Worm (Caenorhabditis elegans) whole organism, L4 larva: ENCODE data around the gene taf-3.
"Not testable (repeated sequence)": the region's sequence is repeated elsewhere in the genome, so short reads cannot be mapped to it uniquely, and the experiment has no call there.

ENCODE experiments used
- D1046.2 ChIP-seq: fragments of 200-800 bp; sonication (Bioruptor generic); IDR thresholded peaks from 2 replicates; pipeline ENCODE4 v1.3.6; 2022; ENCODE audit warnings: missing genetic modification characterization, missing compliant biosample characterization
- F10B5.3 ChIP-seq: sonication (generic microtip); optimal IDR thresholded peaks from 2 replicates; lab custom pipeline; 2016; ENCODE audit warnings: mild to moderate bottlenecking, missing genetic modification characterization, missing compliant biosample characterization
- F26F4.8 ChIP-seq: fragments of 200-800 bp; sonication (Bioruptor generic); conservative IDR thresholded peaks from 2 replicates; pipeline ENCODE4 v1.3.6; 2022; ENCODE audit warnings: missing genetic modification characterization, missing compliant biosample characterization
- F44E2.7 ChIP-seq: fragments of 200-800 bp; sonication (Bioruptor generic); IDR thresholded peaks from 2 replicates; pipeline ENCODE4 v2.1.2; 2022; ENCODE audit warnings: missing genetic modification characterization, missing compliant biosample characterization
- F49E8.2 ChIP-seq: sonication (generic microtip); optimal IDR thresholded peaks from 2 replicates; lab custom pipeline; 2016; ENCODE audit warnings: missing compliant biosample characterization, mild to moderate bottlenecking, missing genetic modification characterization, borderline replicate concordance
- Y48G9A.11 ChIP-seq: fragments of 200-800 bp; sonication (Bioruptor generic); IDR thresholded peaks from 2 replicates; pipeline ENCODE4 v1.3.6; 2022; ENCODE audit warnings: missing genetic modification reagents, missing genetic modification characterization, missing compliant biosample characterization
- Y5F2A.4 ChIP-seq: fragments of 200-800 bp; sonication (Bioruptor generic); optimal IDR thresholded peaks from 2 replicates; lab custom pipeline; 2018; ENCODE audit warnings: mild to moderate bottlenecking, missing genetic modification characterization, missing compliant biosample characterization
- aha-1 ChIP-seq: fragments of 150-350 bp; peaks from one replicate; lab custom pipeline; 2014; ENCODE audit warnings: missing biosample characterization, missing genetic modification characterization
- ama-1 ChIP-seq: fragments of 150-350 bp; optimal IDR thresholded peaks from 2 replicates; lab custom pipeline; 2014; ENCODE audit warnings: inconsistent platforms, mixed read lengths
- ceh-32 ChIP-seq: sonication (generic microtip); optimal IDR thresholded peaks from 2 replicates; lab custom pipeline; 2016; ENCODE audit warnings: mild to moderate bottlenecking, missing genetic modification characterization, missing compliant biosample characterization; ENCODE audit not compliant: poor library complexity
- ceh-44 ChIP-seq: fragments of 200-800 bp; sonication (Bioruptor generic); IDR thresholded peaks from 2 replicates; pipeline ENCODE4 v1.3.6; 2022; ENCODE audit warnings: missing genetic modification reagents, missing genetic modification characterization, missing compliant biosample characterization
- daf-16 ChIP-seq, 3 experiments: sonication (generic microtip); optimal IDR thresholded peaks; 2 replicates each; lab custom pipeline; 2016 to 2017; ENCODE audit warnings: missing genetic modification characterization in 3 of 3, missing genetic modification reagents in 3 of 3, mild to moderate bottlenecking in 2 of 3, missing compliant biosample characterization in 2 of 3, missing biosample characterization in 1 of 3, moderate library complexity in 1 of 3
- dmd-6 ChIP-seq: fragments of 200-800 bp; sonication (Bioruptor generic); IDR thresholded peaks from 2 replicates; pipeline ENCODE4 v1.3.6; 2022; ENCODE audit warnings: missing genetic modification reagents, missing genetic modification characterization, missing compliant biosample characterization
- dmd-8 ChIP-seq: fragments of 200-800 bp; sonication (Bioruptor generic); IDR thresholded peaks from 2 replicates; pipeline ENCODE4 v1.3.6; 2022; ENCODE audit warnings: missing genetic modification characterization, missing compliant biosample characterization
- dmd-9 ChIP-seq: fragments of 200-800 bp; sonication (Bioruptor generic); IDR thresholded peaks from 2 replicates; pipeline ENCODE4 v1.3.6; 2022; ENCODE audit warnings: missing genetic modification reagents, missing genetic modification characterization, missing compliant biosample characterization
- dpl-1 ChIP-seq: fragments of 150-350 bp; optimal IDR thresholded peaks from 2 replicates; lab custom pipeline; 2014; ENCODE audit warnings: missing biosample characterization, missing genetic modification reagents, missing genetic modification characterization
- dve-1 ChIP-seq: sonication (generic microtip); optimal IDR thresholded peaks from 2 replicates; lab custom pipeline; 2017; ENCODE audit warnings: antibody characterized with exemption, mild to moderate bottlenecking, missing genetic modification characterization, missing compliant biosample characterization; ENCODE audit not compliant: insufficient read depth
- egl-43 ChIP-seq: fragments of 200-800 bp; sonication (Bioruptor generic); IDR thresholded peaks from 2 replicates; pipeline ENCODE4 v1.3.6; 2022; ENCODE audit warnings: missing genetic modification reagents, missing genetic modification characterization, missing compliant biosample characterization
- hlh-11 ChIP-seq: fragments of 200-800 bp; sonication (Bioruptor generic); optimal IDR thresholded peaks from 2 replicates; lab custom pipeline; 2018; ENCODE audit warnings: mild to moderate bottlenecking, missing genetic modification characterization, missing compliant biosample characterization
- hlh-30 ChIP-seq: sonication (generic microtip); optimal IDR thresholded peaks from 2 replicates; lab custom pipeline; 2017; ENCODE audit warnings: antibody characterized with exemption, mild to moderate bottlenecking, missing genetic modification characterization, missing compliant biosample characterization; ENCODE audit not compliant: insufficient read depth
- jun-1 ChIP-seq: fragments of 150-350 bp; optimal IDR thresholded peaks from 2 replicates; lab custom pipeline; 2014; ENCODE audit warnings: missing biosample characterization, missing genetic modification reagents, missing genetic modification characterization
- lin-38 ChIP-seq: fragments of 200-800 bp; sonication (Bioruptor generic); IDR thresholded peaks from 2 replicates; pipeline ENCODE4 v1.3.6; 2022; ENCODE audit warnings: missing genetic modification reagents, missing genetic modification characterization, missing compliant biosample characterization
- madf-5 ChIP-seq, 2 experiments: fragments of 200-800 bp; sonication (Bioruptor generic); IDR thresholded peaks; 2 replicates each; pipeline ENCODE4 v1.3.6; 2022; ENCODE audit warnings: missing compliant biosample characterization in 2 of 2, missing genetic modification characterization in 2 of 2
- madf-9 ChIP-seq: fragments of 200-800 bp; sonication (Bioruptor generic); conservative IDR thresholded peaks from 2 replicates; pipeline ENCODE4 v1.3.6; 2022; ENCODE audit warnings: missing genetic modification reagents, missing genetic modification characterization, missing compliant biosample characterization
- mdt-29 ChIP-seq: fragments of 200-800 bp; sonication (Bioruptor generic); IDR thresholded peaks from 2 replicates; pipeline ENCODE4 v1.3.6; 2022; ENCODE audit warnings: missing genetic modification reagents, missing genetic modification characterization, missing compliant biosample characterization
- mes-2 ChIP-seq: sonication (generic microtip); optimal IDR thresholded peaks from 2 replicates; lab custom pipeline; 2016; ENCODE audit warnings: missing genotype, mild to moderate bottlenecking, missing genetic modification characterization, missing compliant biosample characterization; ENCODE audit not compliant: poor library complexity, severe bottlenecking
- nhr-11 ChIP-seq: fragments of 150-350 bp; optimal IDR thresholded peaks from 2 replicates; lab custom pipeline; 2014; ENCODE audit warnings: missing biosample characterization, missing genetic modification characterization
- nhr-41 ChIP-seq: fragments of 200-800 bp; sonication (Bioruptor generic); IDR thresholded peaks from 2 replicates; pipeline ENCODE4 v1.3.6; 2022; ENCODE audit warnings: missing genetic modification reagents, missing genetic modification characterization, missing compliant biosample characterization
- nhr-42 ChIP-seq: fragments of 200-800 bp; sonication (Bioruptor generic); IDR thresholded peaks from 2 replicates; pipeline ENCODE4 v1.3.6; 2022; ENCODE audit warnings: missing genetic modification characterization, missing compliant biosample characterization
- pha-4 ChIP-seq, 2 experiments: fragments of 150-350 bp in 1 of 2; fragments of 200-800 bp in 1 of 2; sonication (Bioruptor generic) in 1 of 2; IDR thresholded peaks in 1 of 2; optimal IDR thresholded peaks in 1 of 2; 2 replicates each; pipeline versions ENCODE4 v1.3.6 to Lab custom; 2014 to 2022; ENCODE audit warnings: missing genetic modification characterization in 2 of 2, missing genetic modification reagents in 2 of 2, missing biosample characterization in 1 of 2, missing compliant biosample characterization in 1 of 2
- php-3 ChIP-seq: fragments of 200-800 bp; sonication (Bioruptor generic); IDR thresholded peaks from 2 replicates; pipeline ENCODE4 v1.3.6; 2022; ENCODE audit warnings: missing genetic modification reagents, missing genetic modification characterization, missing compliant biosample characterization
- snpc-1.2 ChIP-seq: fragments of 200-800 bp; sonication (Bioruptor generic); IDR thresholded peaks from 2 replicates; pipeline ENCODE4 v1.3.6; 2022; ENCODE audit warnings: missing genetic modification reagents, missing genetic modification characterization, missing compliant biosample characterization
- spr-1 ChIP-seq: sonication (generic microtip); optimal IDR thresholded peaks from 2 replicates; lab custom pipeline; 2016; ENCODE audit warnings: mild to moderate bottlenecking, missing genetic modification characterization, missing compliant biosample characterization
- unc-130 ChIP-seq: sonication (generic microtip); optimal IDR thresholded peaks from 2 replicates; lab custom pipeline; 2016; ENCODE audit warnings: missing genetic modification reagents, missing genetic modification characterization, missing compliant biosample characterization
- unc-39 ChIP-seq: sonication (generic microtip); optimal IDR thresholded peaks from 2 replicates; lab custom pipeline; 2017; ENCODE audit warnings: missing biosample characterization, missing genetic modification characterization
- unc-62 ChIP-seq, 3 experiments: fragments of 150-350 bp in 1 of 3; sonication (generic microtip); optimal IDR thresholded peaks in 2 of 3; peaks in 1 of 3; 1 replicate in 1 of 3; 2 replicates in 2 of 3; lab custom pipeline; 2014 to 2017; ENCODE audit warnings: missing biosample characterization in 3 of 3, missing genetic modification characterization in 3 of 3, missing genetic modification reagents in 3 of 3, missing genotype in 1 of 3
- vab-7 ChIP-seq: fragments of 200-800 bp; sonication (Bioruptor generic); IDR thresholded peaks from 2 replicates; pipeline ENCODE4 v1.3.6; 2022; ENCODE audit warnings: missing genetic modification reagents, missing genetic modification characterization, missing compliant biosample characterization
- zfp-3 ChIP-seq: fragments of 200-800 bp; sonication (Bioruptor generic); conservative IDR thresholded peaks from 2 replicates; pipeline ENCODE4 v1.3.6; 2022; ENCODE audit warnings: missing genetic modification reagents, missing genetic modification characterization, missing compliant biosample characterization
- zip-2 ChIP-seq: fragments of 150-350 bp; optimal IDR thresholded peaks from 2 replicates; lab custom pipeline; 2014; ENCODE audit warnings: missing biosample characterization, missing genetic modification characterization

Gene taf-3

DNA sequence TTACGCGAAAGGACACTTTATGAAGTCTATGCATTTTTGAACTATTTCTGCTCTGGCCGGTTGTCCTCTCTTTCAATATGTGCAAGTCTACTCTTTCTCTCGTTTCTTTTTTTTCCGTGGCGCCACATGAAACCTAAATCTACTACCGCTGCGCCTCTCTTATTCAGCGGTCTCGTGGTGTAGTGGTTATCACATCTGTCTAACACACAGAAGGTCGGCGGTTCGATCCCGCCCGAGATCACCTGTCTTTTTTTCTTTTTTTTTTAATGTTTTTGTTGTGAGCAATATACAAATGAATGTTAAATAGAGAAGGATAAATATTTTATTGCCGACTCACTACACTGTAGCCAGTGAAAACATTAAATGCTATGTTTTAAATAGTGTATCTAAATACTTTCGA is 34.1 kb upstream of the taf-3 start (continued):
- TF ChIP-seq dmd-9 (GFP tag; lab: Robert Waterston, UW) (0 out of 2 replicates have a peak, but pooled peaks have one; percentile 32), Y5F2A.4 (GFP tag; lab: Kevin White, UChicago) (peak; percentile 39), jun-1 (tag; lab: Kevin White, UChicago) (no peak)
- TF ChIP-seq, all 104 proteins: peak for 53

DNA sequence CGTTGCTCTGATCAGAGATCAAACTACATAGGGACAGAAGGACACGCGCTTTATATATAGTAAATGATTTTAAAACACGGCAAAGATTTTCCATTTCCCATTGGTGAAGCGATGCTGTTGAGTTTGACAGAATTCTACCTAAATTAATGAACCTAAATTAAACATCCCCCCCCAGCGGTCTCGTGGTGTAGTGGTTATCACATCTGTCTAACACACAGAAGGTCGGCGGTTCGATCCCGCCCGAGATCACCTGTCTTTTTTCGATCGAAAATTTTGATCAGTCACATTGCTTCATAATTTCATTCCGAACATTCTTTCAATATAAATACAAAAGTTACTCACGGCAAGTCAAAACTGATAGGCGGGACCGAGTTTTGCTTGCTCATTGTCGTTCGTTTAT is 33.0 kb upstream of the taf-3 start:
- TF ChIP-seq dmd-8 (GFP tag; lab: Robert Waterston, UW) (0 out of 2 replicates have a peak, but pooled peaks have one; percentile 50), hlh-30 (peak; percentile 77), D1046.2 (0 out of 2 replicates have a peak, but pooled peaks have one; percentile 26), vab-7 (peak; percentile 41; the same call in 1 of the 2 replicates), ceh-44 (peak; percentile 58; the same call in 1 of the 2 replicates), zfp-3 (GFP tag; lab: Robert Waterston, UW) (0 out of 2 replicates have a peak, but pooled peaks have one; percentile 39), daf-16 (tag; optimal IDR thresholded peaks at IDR 0.05; lab: Kevin White, UChicago) (peak; percentile 30), dmd-6 (GFP tag; lab: Robert Waterston, UW) (peak; percentile 33; the same call in 1 of the 2 replicates), dve-1 (tag; lab: Kevin White, UChicago) (peak; percentile 27), mes-2 (peak; percentile 46), snpc-1.2 (GFP tag; lab: Robert Waterston, UW) (peak; percentile 48; the same call in 1 of the 2 replicates), lin-38 (peak; percentile 25; the same call in 1 of the 2 replicates), Y48G9A.11 (GFP tag; lab: Robert Waterston, UW) (peak; percentile 12; the same call in 1 of the 2 replicates), unc-62 (GFP tag; optimal IDR thresholded peaks at IDR 0.05 in 1 of 2; lab: Kevin White, UChicago) (peak in 1 of 2 experiments; percentile 15)
- TF ChIP-seq daf-16 (GFP tag; optimal IDR thresholded peaks at IDR 0.05; lab: Kevin White, UChicago); unc-62 (tag; optimal IDR thresholded peaks at IDR 0.05; lab: Kevin White, UChicago): not testable (repeated sequence)
- TF ChIP-seq, all 104 proteins: peak for 14; not testable (repeated sequence) for 90

DNA sequence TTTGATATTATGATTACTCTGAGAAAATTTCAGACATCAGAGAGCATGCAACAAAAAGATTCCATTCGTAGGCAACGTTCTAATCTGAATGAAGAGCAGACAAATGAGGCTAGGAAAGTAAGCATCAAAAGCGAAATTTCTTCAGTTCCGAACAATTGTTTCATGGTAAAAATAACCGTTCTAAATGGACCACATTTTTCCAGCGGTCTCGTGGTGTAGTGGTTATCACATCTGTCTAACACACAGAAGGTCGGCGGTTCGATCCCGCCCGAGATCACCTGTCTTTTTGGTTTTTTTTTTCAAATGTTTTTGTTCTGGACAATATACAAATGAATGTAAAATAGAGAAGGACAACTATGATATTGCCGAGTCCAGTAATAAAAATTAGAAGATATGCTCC is 32.4 kb upstream of the taf-3 start, which contains the start of gene twk-21:
Gene twk-21 (plus strand): TSS at position 34 of the 400 bp plus-strand sequence.
- TF ChIP-seq madf-5 (GFP tag; IDR thresholded peaks at IDR 0.05; lab: Robert Waterston, UW) (peak in 1 of 2 experiments; percentile 70; a peak in 1 of 4 replicates), hlh-30 (peak; percentile 3), aha-1 (tag; lab: Kevin White, UChicago) (peak; percentile 70), dmd-6 (GFP tag; lab: Robert Waterston, UW) (0 out of 2 replicates have a peak, but pooled peaks have one; percentile 17), pha-4 (GFP tag; IDR thresholded peaks at IDR 0.05; lab: Robert Waterston, UW) (peak; percentile 11; the same call in 1 of the 2 replicates), pha-4 (tag; optimal IDR thresholded peaks at IDR 0.05; lab: Kevin White, UChicago) (no peak), lin-38 (peak; percentile 27), F44E2.7 (GFP tag; lab: Robert Waterston, UW) (no peak), F10B5.3 (tag; lab: Kevin White, UChicago) (no peak), unc-39 (no peak), nhr-11 (no peak), ama-1 (lab: Kevin White, UChicago) (no peak), mdt-29 (0 out of 2 replicates have a peak, but pooled peaks have one; percentile 13), madf-9 (0 out of 2 replicates have a peak, but pooled peaks have one; percentile 9), egl-43 (GFP tag; lab: Robert Waterston, UW) (peak; percentile 24; the same call in 1 of the 2 replicates)

DNA sequence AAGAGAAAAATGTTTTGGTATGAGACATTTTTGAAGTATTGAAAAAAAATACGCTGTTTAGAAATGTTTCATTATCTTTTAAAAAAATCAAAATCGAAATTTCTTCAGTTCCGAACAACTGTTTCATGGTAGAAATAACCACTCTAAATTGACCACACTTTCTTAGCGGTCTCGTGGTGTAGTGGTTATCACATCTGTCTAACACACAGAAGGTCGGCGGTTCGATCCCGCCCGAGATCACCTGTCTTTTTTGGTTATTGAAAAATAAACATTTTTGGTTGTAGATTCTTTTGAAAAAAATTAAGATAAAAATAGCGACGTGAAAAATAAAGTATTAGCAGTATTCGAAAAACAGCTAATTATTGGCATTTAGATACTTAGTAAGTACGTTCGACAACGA is 31.8 kb upstream of the taf-3 start:
- TF ChIP-seq F26F4.8 (GFP tag; lab: Robert Waterston, UW) = 0 out of 2 replicates have a peak, but pooled peaks have one; percentile 28
- peak; percentile 5 for TF ChIP-seq dpl-1
- TF ChIP-seq nhr-41 (GFP tag; lab: Robert Waterston, UW) = 0 out of 2 replicates have a peak, but pooled peaks have one; percentile 23
- peak; percentile 45; the same call in 1 of the 2 replicates for TF ChIP-seq zfp-3 (GFP tag; lab: Robert Waterston, UW)
- TF ChIP-seq F49E8.2 (tag; lab: Kevin White, UChicago) = peak; percentile 25
- peak; percentile 58; the same call in 1 of the 2 replicates for TF ChIP-seq madf-9
- no peak for TF ChIP-seq unc-130 (GFP tag; lab: Kevin White, UChicago)
- TF ChIP-seq lin-38 = peak; percentile 74
- peak; percentile 63 for TF ChIP-seq mes-2
- no peak for TF ChIP-seq Y5F2A.4 (GFP tag; lab: Kevin White, UChicago)
- peak; percentile 54 for TF ChIP-seq hlh-11 (tag; lab: Kevin White, UChicago)
- peak in 1 of 2 experiments; percentile 77 for TF ChIP-seq daf-16 (GFP tag; optimal IDR thresholded peaks at IDR 0.05; lab: Kevin White, UChicago)
- peak; percentile 59 for TF ChIP-seq daf-16 (tag; optimal IDR thresholded peaks at IDR 0.05; lab: Kevin White, UChicago)
- TF ChIP-seq ceh-32 (tag; lab: Kevin White, UChicago) = no peak
- no peak for TF ChIP-seq nhr-42 (GFP tag; lab: Robert Waterston, UW)
- no peak for TF ChIP-seq spr-1 (tag; lab: Kevin White, UChicago)
- no peak for TF ChIP-seq mdt-29
- peak; percentile 73 for TF ChIP-seq egl-43 (GFP tag; lab: Robert Waterston, UW)
- TF ChIP-seq F44E2.7 (GFP tag; lab: Robert Waterston, UW) = peak; percentile 57; the same call in 1 of the 2 replicates
- peak; percentile 64 for TF ChIP-seq dmd-6 (GFP tag; lab: Robert Waterston, UW)
- peak; percentile 18 for TF ChIP-seq zip-2 (tag; lab: Kevin White, UChicago)
- peak; percentile 36; the same call in 1 of the 2 replicates for TF ChIP-seq php-3
